Worm (Caenorhabditis elegans): ENCODE measurements around the gene T24C12.4.

The T24C12.4 gene

ce11 chrX:2204963-2205362 is at the start of gene T24C12.4:
T24C12.4 (minus strand) TSS chrX:2205063.
- TF ChIP-seq nhr-237 (tag; optimal IDR thresholded peaks at IDR 0.05) (no peak), nhr-12 (tag; optimal IDR thresholded peaks at IDR 0.05) (no peak), lin-32 (GFP tag; optimal IDR thresholded peaks at IDR 0.05) (no peak), nhr-76 (tag; optimal IDR thresholded peaks at IDR 0.05) (no peak), ceh-83 (GFP tag; optimal IDR thresholded peaks at IDR 0.05) (no peak), unc-120 (tag; optimal IDR thresholded peaks at IDR 0.05; ENCODE audit: poor library complexity, severe bottlenecking) (no peak), elt-1 (tag; optimal IDR thresholded peaks at IDR 0.05; ENCODE audit: borderline replicate concordance, insufficient read depth) (no peak)

ce11 chrX:2246908-2247307 is 42.0 kb upstream of the T24C12.4 start, which contains the start of gene AH9.1:
AH9.1 (minus strand) TSS chrX:2247008.
- TF ChIP-seq mab-5 (tag; optimal IDR thresholded peaks at IDR 0.05) (no peak), unc-120 (tag; optimal IDR thresholded peaks at IDR 0.05; ENCODE audit: poor library complexity, severe bottlenecking) (no peak), elt-1 (tag; optimal IDR thresholded peaks at IDR 0.05; ENCODE audit: borderline replicate concordance, insufficient read depth) (no peak), ztf-11 (tag; optimal IDR thresholded peaks at IDR 0.05) (no peak), mls-2 (tag; optimal IDR thresholded peaks at IDR 0.05) (no peak), nhr-28 (tag; optimal IDR thresholded peaks at IDR 0.05) (no peak), ceh-39 (tag; optimal IDR thresholded peaks at IDR 0.05) (no peak), ceh-83 (GFP tag; optimal IDR thresholded peaks at IDR 0.05) (no peak)

ce11 chrX:2242568-2243185 is 37.8 kb upstream of the T24C12.4 start, which contains the start of gene rpl-11.2:
rpl-11.2 (minus strand) TSS chrX:2242618.
- TF ChIP-seq sptf-1 (tag; optimal IDR thresholded peaks at IDR 0.05), result peak; percentile 77
- peak; percentile 70 for TF ChIP-seq nhr-2 (tag; optimal IDR thresholded peaks at IDR 0.05)
- peak; percentile 61 for TF ChIP-seq unc-120 (tag; optimal IDR thresholded peaks at IDR 0.05; ENCODE audit: poor library complexity, severe bottlenecking)
- peak; percentile 99 for TF ChIP-seq lsy-2 (tag; optimal IDR thresholded peaks at IDR 0.05)
- TF ChIP-seq mep-1 (tag; optimal IDR thresholded peaks at IDR 0.05), result peak; percentile 99
- TF ChIP-seq snpc-4 (tag; optimal IDR thresholded peaks at IDR 0.05), result no peak
- peak; percentile 48 for TF ChIP-seq M03D4.4 (tag; optimal IDR thresholded peaks at IDR 0.05)
- TF ChIP-seq ceh-39 (tag; optimal IDR thresholded peaks at IDR 0.05), result peak; percentile 90
- TF ChIP-seq nhr-12 (tag; optimal IDR thresholded peaks at IDR 0.05), result peak; percentile 26
- no peak for TF ChIP-seq blmp-1 (tag; optimal IDR thresholded peaks at IDR 0.05)
- peak; percentile 93 for TF ChIP-seq unc-62 (GFP tag; optimal IDR thresholded peaks at IDR 0.05)
- TF ChIP-seq ztf-11 (tag; optimal IDR thresholded peaks at IDR 0.05), result peak; percentile 76
- TF ChIP-seq lin-13 (tag; optimal IDR thresholded peaks at IDR 0.05), result peak; percentile 92
- TF ChIP-seq hlh-1 (tag; optimal IDR thresholded peaks at IDR 0.05), result peak; percentile 83
- no peak for TF ChIP-seq mab-5 (tag; optimal IDR thresholded peaks at IDR 0.05)
- peak; percentile 97 for TF ChIP-seq pha-4 (tag; optimal IDR thresholded peaks at IDR 0.05)
- peak; percentile 31 for TF ChIP-seq elt-1 (tag; optimal IDR thresholded peaks at IDR 0.05; ENCODE audit: borderline replicate concordance, insufficient read depth)
- peak; percentile 75 for TF ChIP-seq ces-1 (GFP tag; optimal IDR thresholded peaks at IDR 0.05)
- peak; percentile 31 for TF ChIP-seq lin-32 (GFP tag; optimal IDR thresholded peaks at IDR 0.05)
- TF ChIP-seq drap-1 (GFP tag; optimal IDR thresholded peaks at IDR 0.05), result peak; percentile 8
- TF ChIP-seq mls-2 (tag; optimal IDR thresholded peaks at IDR 0.05), result no peak
- peak; percentile 89 for TF ChIP-seq nhr-237 (tag; optimal IDR thresholded peaks at IDR 0.05)
- TF ChIP-seq ham-2 (GFP tag; optimal IDR thresholded peaks at IDR 0.05), result no peak
- TF ChIP-seq zip-8 (tag; optimal IDR thresholded peaks at IDR 0.05), result no peak
- peak; percentile 68 for TF ChIP-seq cnd-1 (tag; optimal IDR thresholded peaks at IDR 0.05)
- no peak for TF ChIP-seq bed-3 (GFP tag; optimal IDR thresholded peaks at IDR 0.05)

- TF ChIP-seq elt-3 (tag; optimal IDR thresholded peaks at IDR 0.05) (no peak), drap-1 (GFP tag; optimal IDR thresholded peaks at IDR 0.05) (no peak), nhr-2 (tag; optimal IDR thresholded peaks at IDR 0.05) (no peak), lsy-2 (tag; optimal IDR thresholded peaks at IDR 0.05) (no peak), M03D4.4 (tag; optimal IDR thresholded peaks at IDR 0.05) (no peak)
These were observed 36.4 kb upstream of the T24C12.4 start for ce11 chrX:2241147-2241798.

ce11 chrX:2237438-2237961 is 32.6 kb upstream of the T24C12.4 start, which contains the start of gene vha-15:
vha-15 (plus strand) TSS chrX:2237911.
- TF ChIP-seq lsy-2 (tag; optimal IDR thresholded peaks at IDR 0.05), result peak; percentile 88
- TF ChIP-seq nhr-2 (tag; optimal IDR thresholded peaks at IDR 0.05), result peak; percentile 10
- no peak for TF ChIP-seq M03D4.4 (tag; optimal IDR thresholded peaks at IDR 0.05)
- TF ChIP-seq unc-120 (tag; optimal IDR thresholded peaks at IDR 0.05; ENCODE audit: poor library complexity, severe bottlenecking), result peak; percentile 31
- peak; percentile 10 for TF ChIP-seq ham-2 (GFP tag; optimal IDR thresholded peaks at IDR 0.05)
- peak; percentile 12 for TF ChIP-seq cnd-1 (tag; optimal IDR thresholded peaks at IDR 0.05)
- TF ChIP-seq hlh-1 (tag; optimal IDR thresholded peaks at IDR 0.05), result peak; percentile 60
- peak; percentile 78 for TF ChIP-seq pha-4 (tag; optimal IDR thresholded peaks at IDR 0.05)
- TF ChIP-seq nhr-237 (tag; optimal IDR thresholded peaks at IDR 0.05), result peak; percentile 79
- TF ChIP-seq ces-1 (GFP tag; optimal IDR thresholded peaks at IDR 0.05), result peak; percentile 65
- peak; percentile 64 for TF ChIP-seq lin-32 (GFP tag; optimal IDR thresholded peaks at IDR 0.05)
- TF ChIP-seq mls-2 (tag; optimal IDR thresholded peaks at IDR 0.05), result peak; percentile 45
- TF ChIP-seq unc-62 (GFP tag; optimal IDR thresholded peaks at IDR 0.05), result peak; percentile 56
- TF ChIP-seq mep-1 (tag; optimal IDR thresholded peaks at IDR 0.05), result peak; percentile 76
- no peak for TF ChIP-seq ztf-11 (tag; optimal IDR thresholded peaks at IDR 0.05)
- no peak for TF ChIP-seq elt-1 (tag; optimal IDR thresholded peaks at IDR 0.05; ENCODE audit: borderline replicate concordance, insufficient read depth)
- TF ChIP-seq flh-1 (GFP tag; optimal IDR thresholded peaks at IDR 0.05), result no peak
- no peak for TF ChIP-seq nhr-28 (tag; optimal IDR thresholded peaks at IDR 0.05)
- TF ChIP-seq ceh-39 (tag; optimal IDR thresholded peaks at IDR 0.05), result peak; percentile 87
- peak; percentile 25 for TF ChIP-seq drap-1 (GFP tag; optimal IDR thresholded peaks at IDR 0.05)

Data from whole organism, mixed stage, embryonic.